Fruit fly (Drosophila melanogaster) whole organism, embryonic: ENCODE measurements around the gene CG33679.

Source experiments
- ATbp ChIP-seq: fragments of 200-800 bp; sonication (Bioruptor generic); optimal IDR thresholded peaks from 2 replicates; lab custom pipeline; 2017; ENCODE audit warnings: missing biosample characterization, mild to moderate bottlenecking, missing genetic modification characterization, missing genetic modification reagents
- Abd-B ChIP-seq: fragments of 200-800 bp; sonication (Bioruptor generic); optimal IDR thresholded peaks from 2 replicates; lab custom pipeline; 2018; ENCODE audit warnings: missing biosample characterization, mild to moderate bottlenecking, missing genetic modification characterization, moderate library complexity
- Aef1 ChIP-seq: fragments of 200-800 bp; sonication (Bioruptor generic); IDR thresholded peaks from 3 replicates; pipeline ENCODE4 v1.3.6; 2022; ENCODE audit warnings: missing biosample characterization, missing genetic modification characterization
- Blimp-1 ChIP-seq: fragments of 200-800 bp; sonication (Bioruptor generic); optimal IDR thresholded peaks from 3 replicates; lab custom pipeline; 2018; ENCODE audit warnings: missing biosample characterization, missing genetic modification characterization, mild to moderate bottlenecking, moderate library complexity, missing genetic modification reagents
- CG10267 ChIP-seq: fragments of 200-800 bp; sonication (Bioruptor generic); optimal IDR thresholded peaks from 2 replicates; lab custom pipeline; 2018; ENCODE audit warnings: missing biosample characterization, mild to moderate bottlenecking, missing genetic modification characterization, moderate library complexity
- CG10274 ChIP-seq: fragments of 200-800 bp; sonication (Bioruptor generic); optimal IDR thresholded peaks from 3 replicates; lab custom pipeline; 2017; ENCODE audit warnings: missing biosample characterization, mild to moderate bottlenecking, missing genetic modification characterization
- CG10979 ChIP-seq: fragments of 200-800 bp; sonication (Bioruptor generic); optimal IDR thresholded peaks from 2 replicates; lab custom pipeline; 2018; ENCODE audit warnings: missing biosample characterization, mild to moderate bottlenecking, missing genetic modification characterization, moderate library complexity
- CG11247 ChIP-seq: fragments of 200-800 bp; sonication (Bioruptor generic); IDR thresholded peaks from 2 replicates; pipeline ENCODE4 v1.3.6; 2022; ENCODE audit warnings: missing biosample characterization, missing genetic modification characterization
- CG13624 ChIP-seq: fragments of 200-800 bp; sonication (Bioruptor generic); optimal IDR thresholded peaks from 2 replicates; lab custom pipeline; 2016; ENCODE audit warnings: missing biosample characterization, missing genetic modification characterization
- CG13775 ChIP-seq: fragments of 200-800 bp; sonication (Bioruptor generic); optimal IDR thresholded peaks from 3 replicates; lab custom pipeline; 2017; ENCODE audit warnings: missing biosample characterization, mild to moderate bottlenecking, missing genetic modification characterization
- CG14050 ChIP-seq: fragments of 200-800 bp; sonication (Bioruptor generic); IDR thresholded peaks from 3 replicates; pipeline ENCODE4 v1.3.6; 2022; ENCODE audit warnings: missing biosample characterization, missing genetic modification characterization
- CG15011 ChIP-seq: fragments of 200-800 bp; sonication (Bioruptor generic); optimal IDR thresholded peaks from 3 replicates; lab custom pipeline; 2018; ENCODE audit warnings: missing biosample characterization, mild to moderate bottlenecking, missing genetic modification characterization
- CG1603 ChIP-seq: fragments of 200-800 bp; sonication (Bioruptor generic); optimal IDR thresholded peaks from 2 replicates; lab custom pipeline; 2019; ENCODE audit warnings: missing biosample characterization, mild to moderate bottlenecking, missing genetic modification characterization, moderate library complexity
- CG2199 ChIP-seq: fragments of 200-800 bp; sonication (Bioruptor generic); IDR thresholded peaks from 3 replicates; pipeline ENCODE4 v1.3.6; 2022; ENCODE audit warnings: missing biosample characterization, missing genetic modification characterization
- CG3281 ChIP-seq: fragments of 200-800 bp; sonication (Bioruptor generic); optimal IDR thresholded peaks from 3 replicates; lab custom pipeline; 2017; ENCODE audit warnings: missing biosample characterization, mild to moderate bottlenecking, missing genetic modification characterization
- CG4328 ChIP-seq: fragments of 200-800 bp; sonication (Bioruptor generic); optimal IDR thresholded peaks from 3 replicates; lab custom pipeline; 2017; ENCODE audit warnings: missing biosample characterization, missing genetic modification reagents, missing genetic modification characterization
- CG5245 ChIP-seq: fragments of 200-800 bp; sonication (Bioruptor generic); optimal IDR thresholded peaks from 3 replicates; lab custom pipeline; 2016; ENCODE audit warnings: missing biosample characterization, missing genetic modification characterization
- CG9215 ChIP-seq: fragments of 200-800 bp; sonication (Bioruptor generic); IDR thresholded peaks from 2 replicates; pipeline ENCODE4 v1.3.6; 2022; ENCODE audit warnings: missing biosample characterization, missing genetic modification characterization
- CG9609 ChIP-seq: fragments of 200-800 bp; sonication (Bioruptor generic); optimal IDR thresholded peaks from 3 replicates; lab custom pipeline; 2016; ENCODE audit warnings: missing biosample characterization, missing genetic modification characterization
- Elba2 ChIP-seq: fragments of 200-800 bp; sonication (Bioruptor generic); optimal IDR thresholded peaks from 3 replicates; lab custom pipeline; 2016; ENCODE audit warnings: missing biosample characterization, missing genetic modification characterization
- HmgD ChIP-seq: fragments of 200-800 bp; sonication (Bioruptor generic); optimal IDR thresholded peaks from 3 replicates; lab custom pipeline; 2016; ENCODE audit warnings: missing biosample characterization, missing genetic modification characterization
- Hr78 ChIP-seq, 2 experiments: fragments of 200-800 bp in 1 of 2; fragments of >200 bp in 1 of 2; sonication (Bioruptor generic) in 1 of 2; optimal IDR thresholded peaks; 2 replicates each; lab custom pipeline; 2017 to 2019; ENCODE audit warnings: missing biosample characterization in 2 of 2, missing genetic modification characterization in 2 of 2, mild to moderate bottlenecking in 1 of 2, moderate library complexity in 1 of 2
- Max ChIP-seq: fragments of 200-800 bp; sonication (Bioruptor generic); optimal IDR thresholded peaks from 2 replicates; lab custom pipeline; 2016; ENCODE audit warnings: missing biosample characterization, mild to moderate bottlenecking, missing genetic modification characterization
- Neu2 ChIP-seq: fragments of 200-800 bp; sonication (Bioruptor generic); optimal IDR thresholded peaks from 3 replicates; lab custom pipeline; 2016; ENCODE audit warnings: missing biosample characterization, missing genetic modification characterization, borderline replicate concordance
- Pdp1 ChIP-seq, 2 experiments: fragments of 200-800 bp; sonication (Bioruptor generic); optimal IDR thresholded peaks; 3 replicates each; lab custom pipeline; 2016; ENCODE audit warnings: missing biosample characterization in 2 of 2, missing genetic modification characterization in 2 of 2, mild to moderate bottlenecking in 1 of 2, moderate library complexity in 1 of 2
- Scr ChIP-seq: fragments of 200-800 bp; sonication (Bioruptor generic); IDR thresholded peaks from 2 replicates; pipeline ENCODE4 v1.3.6; 2022; ENCODE audit warnings: missing biosample characterization, missing genetic modification characterization; ENCODE audit not compliant: partially characterized antibody
- Sin3A ChIP-seq: fragments of >200 bp; optimal IDR thresholded peaks from 2 replicates; lab custom pipeline; 2018
- TFAM ChIP-seq: fragments of 200-800 bp; sonication (Bioruptor generic); optimal IDR thresholded peaks from 2 replicates; lab custom pipeline; 2017; ENCODE audit warnings: missing biosample characterization, missing genetic modification characterization, inconsistent platforms
- ato ChIP-seq: fragments of 200-800 bp; sonication (Bioruptor generic); IDR thresholded peaks from 2 replicates; pipeline ENCODE4 v1.3.6; 2022; ENCODE audit warnings: missing biosample characterization, missing genetic modification characterization; ENCODE audit not compliant: partially characterized antibody
- bbx ChIP-seq: fragments of 200-800 bp; sonication (Bioruptor generic); IDR thresholded peaks from 2 replicates; pipeline ENCODE4 v1.3.6; 2022; ENCODE audit warnings: missing biosample characterization, missing genetic modification characterization; ENCODE audit not compliant: partially characterized antibody
- bowl ChIP-seq: fragments of 200-800 bp; sonication (Bioruptor generic); IDR thresholded peaks from 2 replicates; pipeline ENCODE4 v1.3.6; 2022; ENCODE audit warnings: missing biosample characterization, missing genetic modification characterization
- cas ChIP-seq: fragments of 200-800 bp; sonication (Bioruptor generic); IDR thresholded peaks from 2 replicates; pipeline ENCODE4 v1.3.6; 2022; ENCODE audit warnings: missing biosample characterization, missing genetic modification characterization
- cg ChIP-seq: fragments of 200-800 bp; sonication (Bioruptor generic); optimal IDR thresholded peaks from 3 replicates; lab custom pipeline; 2019; ENCODE audit warnings: missing biosample characterization, mild to moderate bottlenecking, missing genetic modification characterization, moderate library complexity
- eve ChIP-seq, 2 experiments: fragments of >200 bp; optimal IDR thresholded peaks; 2 replicates each; lab custom pipeline; 2017; ENCODE audit warnings: missing biosample characterization in 2 of 2, missing genetic modification characterization in 2 of 2
- eyg ChIP-seq: fragments of 200-800 bp; sonication (Bioruptor generic); optimal IDR thresholded peaks from 3 replicates; lab custom pipeline; 2016; ENCODE audit warnings: missing biosample characterization, missing genetic modification characterization
- ftz-f1 ChIP-seq: fragments of 200-800 bp; sonication (Bioruptor generic); optimal IDR thresholded peaks from 2 replicates; lab custom pipeline; 2016; ENCODE audit warnings: missing biosample characterization, missing genetic modification characterization
- gro ChIP-seq: fragments of 200-800 bp; sonication (Bioruptor generic); optimal IDR thresholded peaks from 2 replicates; lab custom pipeline; 2016; ENCODE audit warnings: missing biosample characterization, missing genetic modification characterization
- gsb ChIP-seq: fragments of 200-800 bp; sonication (Bioruptor generic); IDR thresholded peaks from 2 replicates; pipeline ENCODE4 v1.3.6; 2022; ENCODE audit warnings: missing biosample characterization, missing genetic modification characterization
- gsb-n ChIP-seq: fragments of 200-800 bp; sonication (Bioruptor generic); optimal IDR thresholded peaks from 3 replicates; lab custom pipeline; 2018; ENCODE audit warnings: missing biosample characterization, mild to moderate bottlenecking, missing genetic modification characterization
- kay ChIP-seq: fragments of 200-800 bp; sonication (Bioruptor generic); optimal IDR thresholded peaks from 2 replicates; lab custom pipeline; 2016; ENCODE audit warnings: missing biosample characterization, missing genetic modification characterization
- odd ChIP-seq: fragments of 200-800 bp; sonication (Bioruptor generic); optimal IDR thresholded peaks from 2 replicates; lab custom pipeline; 2017; ENCODE audit warnings: missing biosample characterization, mild to moderate bottlenecking, missing genetic modification characterization
- pan ChIP-seq, 4 experiments: fragments of >200 bp in 3 of 4; fragments of 200-800 bp in 1 of 4; sonication (Bioruptor generic) in 1 of 4; optimal IDR thresholded peaks in 3 of 4; IDR thresholded peaks in 1 of 4; 2 replicates each; pipeline versions ENCODE4 v1.3.6 to Lab custom; 2017 to 2022; ENCODE audit warnings: missing biosample characterization in 2 of 4, missing genetic modification characterization in 2 of 4, mixed read lengths in 1 of 4
- pb ChIP-seq: fragments of 200-800 bp; sonication (Bioruptor generic); optimal IDR thresholded peaks from 3 replicates; lab custom pipeline; 2016; ENCODE audit warnings: missing biosample characterization, missing genetic modification characterization
- phol ChIP-seq: fragments of 200-800 bp; sonication (Bioruptor generic); optimal IDR thresholded peaks from 3 replicates; lab custom pipeline; 2018; ENCODE audit warnings: missing biosample characterization, mild to moderate bottlenecking, missing genetic modification characterization, moderate library complexity
- pita ChIP-seq: fragments of 200-800 bp; sonication (Bioruptor generic); optimal IDR thresholded peaks from 2 replicates; lab custom pipeline; 2017; ENCODE audit warnings: missing biosample characterization, mild to moderate bottlenecking, missing genetic modification characterization
- pnt ChIP-seq: fragments of 200-800 bp; sonication (Bioruptor generic); optimal IDR thresholded peaks from 3 replicates; lab custom pipeline; 2016; ENCODE audit warnings: missing biosample characterization, missing genetic modification characterization
- row ChIP-seq: fragments of 200-800 bp; sonication (Bioruptor generic); IDR thresholded peaks from 3 replicates; pipeline ENCODE4 v1.3.6; 2022; ENCODE audit warnings: missing biosample characterization, missing genetic modification characterization
- sima ChIP-seq: fragments of 200-800 bp; sonication (Bioruptor generic); optimal IDR thresholded peaks from 2 replicates; lab custom pipeline; 2016; ENCODE audit warnings: missing biosample characterization, missing genetic modification characterization
- sob ChIP-seq: fragments of 200-800 bp; sonication (Bioruptor generic); IDR thresholded peaks from 2 replicates; pipeline ENCODE4 v1.3.6; 2022; ENCODE audit warnings: missing biosample characterization, missing genetic modification characterization
- usp ChIP-seq: fragments of >200 bp; optimal IDR thresholded peaks from 2 replicates; lab custom pipeline; 2017; ENCODE audit warnings: missing biosample characterization, missing genetic modification characterization
- wek ChIP-seq: fragments of 200-800 bp; sonication (Bioruptor generic); optimal IDR thresholded peaks from 3 replicates; lab custom pipeline; 2018; ENCODE audit warnings: missing biosample characterization, mild to moderate bottlenecking, missing genetic modification characterization, moderate library complexity

The CG33679 gene

dm6 chr2L:15060580-15061005, 2.5 kb downstream of the CG33679 start, which contains the start of gene TfIIS (continued):
- TF ChIP-seq bowl (GFP tag; lab: Robert Waterston, UW) (no peak), pnt (GFP tag; lab: Kevin White, UChicago) (no peak), pita (GFP tag; lab: Kevin White, UChicago) (peak; percentile 86), CG3281 (GFP tag; lab: Kevin White, UChicago) (no peak), sima (no peak), CG9609 (GFP tag; lab: Kevin White, UChicago) (no peak), CG14050 (GFP tag; lab: Robert Waterston, UW) (no peak), Abd-B (GFP tag; lab: Kevin White, UChicago) (peak; percentile 80), eve (GFP tag; optimal IDR thresholded peaks at IDR 0.05; lab: Kevin White, UChicago) (no peak), CG10267 (tag; lab: Kevin White, UChicago) (peak; percentile 30), CG10274 (GFP tag; lab: Kevin White, UChicago) (no peak), Sin3A (peak; percentile 74), CG4328 (GFP tag; lab: Kevin White, UChicago) (no peak), Max (no peak), cg (GFP tag; lab: Kevin White, UChicago) (no peak), TFAM (GFP tag; lab: Kevin White, UChicago) (no peak), eyg (no peak), sob (no peak; the same call in 1 of the 2 replicates), CG15011 (GFP tag; lab: Kevin White, UChicago) (no peak), CG10979 (no peak), bbx (peak; percentile 17; the same call in 1 of the 2 replicates), Pdp1 (GFP tag; optimal IDR thresholded peaks at IDR 0.05; lab: Kevin White, UChicago) (peak in 1 of 2 experiments; percentile 49), pb (GFP tag; lab: Kevin White, UChicago) (no peak), wek (GFP tag; lab: Kevin White, UChicago) (peak; percentile 27), gsb (GFP tag; lab: Robert Waterston, UW) (no peak), kay (GFP tag; lab: Kevin White, UChicago) (no peak), HmgD (peak; percentile 93), usp (GFP tag; lab: Kevin White, UChicago) (no peak), CG5245 (GFP tag; lab: Kevin White, UChicago) (no peak), Hr78 (GFP tag; optimal IDR thresholded peaks at IDR 0.05; lab: Kevin White, UChicago) (no peak), CG9215 (GFP tag; lab: Robert Waterston, UW) (no peak), Blimp-1 (no peak), ATbp (GFP tag; lab: Kevin White, UChicago) (no peak), Aef1 (no peak), ftz-f1 (GFP tag; lab: Kevin White, UChicago) (peak; percentile 48), ato (no peak), CG11247 (GFP tag; lab: Robert Waterston, UW) (no peak), CG13775 (GFP tag; lab: Kevin White, UChicago) (no peak), Neu2 (GFP tag; lab: Kevin White, UChicago) (no peak), CG1603 (tag; lab: Kevin White, UChicago) (peak; percentile 88), gsb-n (tag; lab: Kevin White, UChicago) (no peak), phol (peak; percentile 53), row (GFP tag; lab: Robert Waterston, UW) (peak; percentile 51), cas (no peak), pan (optimal IDR thresholded peaks at IDR 0.05; lab: Kevin White, UChicago) (no peak), pan (GFP tag; optimal IDR thresholded peaks at IDR 0.05 in 1 of 2, IDR thresholded peaks at IDR 0.05 in 1 of 2) (no peak), gro (peak; percentile 32), CG13624 (GFP tag; lab: Kevin White, UChicago) (no peak), Scr (GFP tag; lab: Robert Waterston, UW) (peak; percentile 46; the same call in 1 of the 2 replicates), Elba2 (GFP tag; lab: Kevin White, UChicago) (peak; percentile 92), CG2199 (GFP tag; lab: Robert Waterston, UW) (peak; percentile 55; the same call in 1 of the 3 replicates), odd (GFP tag; lab: Kevin White, UChicago) (no peak)
